Fruit fly (Drosophila melanogaster) whole organism, embryonic: ENCODE data around the gene CG32036.

Experiments used
- CG10147 ChIP-seq: fragments of 200-800 bp; sonication (Bioruptor generic); optimal IDR thresholded peaks from 2 replicates; lab custom pipeline; 2019; ENCODE audit warnings: missing biosample characterization, mild to moderate bottlenecking, missing genetic modification characterization, moderate library complexity
- CG17568 ChIP-seq: fragments of 200-800 bp; sonication (Bioruptor generic); optimal IDR thresholded peaks from 2 replicates; lab custom pipeline; 2018; ENCODE audit warnings: missing biosample characterization, mild to moderate bottlenecking, missing genetic modification characterization, moderate library complexity
- CG30403 ChIP-seq: fragments of 200-800 bp; sonication (Bioruptor generic); optimal IDR thresholded peaks from 3 replicates; lab custom pipeline; 2016; ENCODE audit warnings: missing biosample characterization, missing genetic modification characterization
- CG32532 ChIP-seq: fragments of 200-800 bp; sonication (Bioruptor generic); IDR thresholded peaks from 2 replicates; pipeline ENCODE4 v1.3.6; 2022; ENCODE audit warnings: missing biosample characterization, missing genetic modification characterization
- CG7745 ChIP-seq: fragments of 200-800 bp; sonication (Bioruptor generic); optimal IDR thresholded peaks from 2 replicates; lab custom pipeline; 2018; ENCODE audit warnings: missing biosample characterization, mild to moderate bottlenecking, missing genetic modification characterization, moderate library complexity
- Elba2 ChIP-seq: fragments of 200-800 bp; sonication (Bioruptor generic); optimal IDR thresholded peaks from 3 replicates; lab custom pipeline; 2016; ENCODE audit warnings: missing biosample characterization, missing genetic modification characterization
- Fer1 ChIP-seq: fragments of 200-800 bp; sonication (Bioruptor generic); optimal IDR thresholded peaks from 2 replicates; lab custom pipeline; 2017; ENCODE audit warnings: missing biosample characterization, mild to moderate bottlenecking, missing genetic modification characterization
- Side ChIP-seq: fragments of 200-800 bp; sonication (Bioruptor generic); optimal IDR thresholded peaks from 2 replicates; lab custom pipeline; 2016; ENCODE audit warnings: missing biosample characterization, missing genetic modification characterization
- emc ChIP-seq: fragments of 200-800 bp; sonication (Bioruptor generic); optimal IDR thresholded peaks from 2 replicates; lab custom pipeline; 2016; ENCODE audit warnings: missing biosample characterization, missing genetic modification characterization

DNA sequence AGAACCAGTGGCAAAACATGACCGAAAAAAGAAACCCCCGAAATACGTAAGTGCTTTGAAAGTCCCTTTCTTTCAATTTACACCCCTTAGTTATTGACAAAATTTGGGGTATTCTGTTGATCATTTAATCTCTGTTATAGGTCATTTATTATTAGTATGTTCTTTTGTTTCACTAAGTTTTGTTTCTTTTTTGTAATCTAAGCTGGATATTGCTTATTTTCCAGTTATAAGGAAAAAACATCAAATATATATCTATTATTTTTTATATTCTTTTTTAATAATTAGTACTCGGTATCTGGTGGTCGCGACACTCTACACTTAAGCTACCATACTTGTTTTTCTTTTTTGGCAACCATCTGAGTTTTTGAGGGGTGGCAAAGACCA is 19.6 kb upstream of the CG32036 start:
- TF ChIP-seq CG30403 (peak; percentile 22), CG7745 (tag; lab: Kevin White, UChicago) (peak; percentile 39), CG17568 (no peak), Elba2 (GFP tag; lab: Kevin White, UChicago) (no peak), CG32532 (GFP tag; lab: Robert Waterston, UW) (no peak), CG10147 (GFP tag; lab: Kevin White, UChicago) (peak; percentile 19), Side (GFP tag; lab: Kevin White, UChicago) (no peak), Fer1 (GFP tag; lab: Kevin White, UChicago) (peak; percentile 34), emc (GFP tag; lab: Kevin White, UChicago) (no peak)
